Worm (Caenorhabditis elegans) whole organism, early embryonic: Measurements from ENCODE around the gene folt-1.

Experiments used
- F13C5.2 ChIP-seq: sonication (generic microtip); optimal IDR thresholded peaks from 2 replicates; lab custom pipeline; 2017; ENCODE audit warnings: mild to moderate bottlenecking, missing genetic modification characterization, inconsistent platforms, missing compliant biosample characterization
- ama-1 ChIP-seq: fragments of 150-350 bp; optimal IDR thresholded peaks from 2 replicates; lab custom pipeline; 2014

- TF ChIP-seq ama-1 (lab: Kevin White, UChicago), result no peak
- no peak for TF ChIP-seq F13C5.2 (tag; lab: Kevin White, UChicago)
Observed at ce11 chrV:11149405-11149804, 8.1 kb downstream of the folt-1 start, which contains the start of gene T19C4.1.
